Worm (Caenorhabditis elegans): ENCODE data around the gene Y116A8C.24.
"Not testable (repeated sequence)": the region's sequence is repeated elsewhere in the genome, so short reads cannot be mapped to it uniquely, and the experiment has no call there.

Gene Y116A8C.24

DNA sequence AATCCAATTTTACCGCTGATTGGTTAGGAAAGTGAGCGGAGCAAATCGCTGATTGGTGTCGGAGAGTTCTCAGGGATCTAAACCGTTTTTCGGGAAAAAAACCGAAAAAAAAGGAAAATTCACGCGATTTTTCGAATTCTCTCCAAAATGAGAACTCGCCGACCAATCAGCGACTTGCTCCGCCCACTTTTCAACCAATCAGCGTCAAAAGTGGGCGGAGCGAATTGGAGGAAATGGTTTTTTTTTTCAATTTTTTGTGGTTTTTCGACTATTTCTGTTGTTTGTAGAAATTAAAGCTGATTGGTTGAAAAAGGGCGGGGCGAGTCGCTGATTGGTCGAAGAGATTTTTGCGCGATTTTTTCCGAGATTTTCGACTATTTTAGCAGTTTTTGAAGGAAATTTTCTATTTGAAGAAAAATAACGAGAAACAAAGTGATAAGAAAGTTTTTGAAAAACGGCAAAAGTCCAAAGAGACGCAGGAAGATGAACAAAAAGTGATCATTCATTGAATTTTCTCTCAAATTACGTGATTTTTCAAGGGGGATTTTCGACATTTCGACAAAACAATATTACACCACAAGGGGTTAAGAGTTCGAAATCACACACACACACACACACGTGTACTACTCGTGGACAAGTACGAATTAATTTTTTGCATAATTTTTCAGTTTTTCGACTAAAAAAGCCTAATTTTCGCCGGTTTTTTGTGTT lies 30.1 kb upstream of the Y116A8C.24 start:
- TF ChIP-seq W03F9.2 (tag; optimal IDR thresholded peaks at IDR 0.05) = no peak
- TF ChIP-seq dao-5 (tag; optimal IDR thresholded peaks at IDR 0.05) = no peak

DNA sequence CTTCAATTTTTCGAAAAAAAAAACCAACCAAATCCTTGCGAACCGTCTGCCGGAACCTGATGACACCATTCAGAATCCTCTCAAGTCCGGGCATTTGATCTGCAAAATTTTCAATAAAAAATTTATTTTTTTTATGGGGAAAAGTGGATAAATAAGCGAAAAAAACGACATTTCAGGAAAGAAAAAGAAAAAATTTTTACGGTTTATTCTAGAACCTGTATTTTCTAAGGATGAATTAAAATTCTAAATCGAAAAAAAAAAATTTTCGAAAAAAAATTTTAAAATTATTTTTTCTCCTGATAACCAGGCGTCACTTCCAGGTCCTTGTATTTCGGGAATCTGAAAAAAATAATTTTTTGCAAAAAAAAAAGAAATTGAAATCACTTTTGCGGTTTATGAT lies 29.5 kb upstream of the Y116A8C.24 start, which contains the start of gene bca-2:
bca-2 (minus strand) TSS at position 101 of the 400 bp plus-strand sequence.
- no peak for TF ChIP-seq him-1 (tag; optimal IDR thresholded peaks at IDR 0.05)
- no peak for TF ChIP-seq W03F9.2 (tag; optimal IDR thresholded peaks at IDR 0.05)
- no peak for TF ChIP-seq dao-5 (tag; optimal IDR thresholded peaks at IDR 0.05)

DNA sequence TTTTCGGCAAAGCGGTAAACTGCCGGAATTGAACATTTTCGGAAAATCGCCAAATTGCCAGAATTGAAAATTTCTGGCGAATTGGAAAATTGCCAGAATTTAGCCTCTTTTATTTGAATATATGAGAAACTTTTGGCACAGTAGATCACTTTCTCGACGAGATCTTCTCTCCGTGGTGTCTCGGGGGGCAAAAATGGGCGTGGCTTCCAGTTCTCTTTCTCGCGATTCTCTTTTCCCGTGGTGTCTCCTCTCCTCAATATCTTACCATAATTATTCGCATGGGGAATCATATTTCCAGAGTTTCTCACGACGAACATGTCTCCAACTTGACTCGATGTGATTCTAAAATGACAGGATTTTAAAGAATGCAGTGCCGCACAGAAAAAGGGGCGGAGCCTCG lies 28.4 kb upstream of the Y116A8C.24 start:
- TF ChIP-seq dao-5 (tag; optimal IDR thresholded peaks at IDR 0.05) (no peak), him-1 (tag; optimal IDR thresholded peaks at IDR 0.05) (no peak), W03F9.2 (tag; optimal IDR thresholded peaks at IDR 0.05) (no peak)

DNA sequence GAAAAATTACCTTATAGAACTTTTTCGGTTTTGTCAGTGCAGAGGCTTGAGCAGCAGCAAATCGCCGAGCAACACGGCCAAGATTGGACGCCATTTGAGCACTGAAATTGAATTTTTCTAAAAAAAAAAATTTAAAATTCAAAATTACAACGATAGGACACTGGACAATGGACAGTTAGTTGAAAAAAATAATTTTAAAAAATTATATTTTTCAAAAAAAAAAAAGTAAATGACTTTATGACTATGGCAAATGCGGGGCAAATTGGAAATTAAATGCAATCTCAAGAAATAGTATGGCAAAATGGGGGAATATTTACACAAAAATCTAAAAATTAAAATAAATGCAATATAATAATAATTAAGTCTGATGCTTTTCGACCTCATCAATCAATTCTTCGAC lies 25.5 kb upstream of the Y116A8C.24 start, which contains the start of gene Y116A8C.27:
Y116A8C.27 (minus strand) TSS at position 101 of the 400 bp plus-strand sequence.
- TF ChIP-seq him-1 (tag; optimal IDR thresholded peaks at IDR 0.05) = no peak
- no peak for TF ChIP-seq dao-5 (tag; optimal IDR thresholded peaks at IDR 0.05)
- TF ChIP-seq W03F9.2 (tag; optimal IDR thresholded peaks at IDR 0.05) = no peak

DNA sequence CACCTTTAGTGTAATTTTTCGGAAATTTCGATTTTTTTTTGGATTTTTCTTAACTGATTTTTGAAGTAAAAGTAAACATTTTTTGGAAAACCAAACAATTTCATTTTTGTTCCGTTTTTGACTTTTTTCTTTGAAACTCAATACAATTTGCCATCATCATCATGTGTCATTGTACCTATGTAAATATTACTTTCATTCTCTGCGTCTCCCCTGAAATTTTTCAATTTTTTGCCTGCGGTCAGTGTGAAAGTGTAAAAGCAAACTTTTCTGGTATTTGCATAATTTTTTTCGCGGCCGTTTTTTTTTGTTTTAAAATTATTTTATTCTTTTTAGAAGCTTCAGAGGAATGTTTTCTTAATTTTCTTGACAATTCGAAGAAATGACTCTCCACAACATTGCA lies 23.0 kb upstream of the Y116A8C.24 start, which contains the start of gene Y116A8C.29:
Y116A8C.29 (plus strand) TSS at position 328 of the 400 bp plus-strand sequence.
- no peak for TF ChIP-seq him-1 (tag; optimal IDR thresholded peaks at IDR 0.05)
- TF ChIP-seq dao-5 (tag; optimal IDR thresholded peaks at IDR 0.05) = no peak
- no peak for TF ChIP-seq W03F9.2 (tag; optimal IDR thresholded peaks at IDR 0.05)

DNA sequence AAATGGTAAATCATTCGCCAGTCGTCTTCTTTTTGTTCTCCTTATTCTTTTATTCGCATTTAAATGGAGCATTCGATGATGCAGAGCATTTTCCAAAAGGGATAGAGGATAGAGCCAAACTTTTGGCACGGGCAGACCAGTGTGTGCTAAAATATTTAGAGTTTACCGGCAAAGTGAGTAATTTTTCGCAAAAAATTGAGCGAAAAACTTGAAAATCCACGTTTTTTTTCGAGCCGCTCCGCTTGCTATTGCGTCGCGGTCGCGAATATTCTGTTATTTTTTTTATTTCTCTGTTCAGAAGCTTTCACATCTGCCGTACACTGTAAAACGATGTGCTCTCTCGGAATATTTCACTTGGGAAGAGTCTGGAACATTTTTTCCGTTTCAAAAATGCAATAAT lies 18.2 kb upstream of the Y116A8C.24 start, which contains the start of gene Y116A8C.43:
Y116A8C.43 (plus strand) TSS at position 3 of the 400 bp plus-strand sequence.
- TF ChIP-seq dao-5 (tag; optimal IDR thresholded peaks at IDR 0.05) = no peak
- TF ChIP-seq W03F9.2 (tag; optimal IDR thresholded peaks at IDR 0.05) = no peak
- no peak for TF ChIP-seq him-1 (tag; optimal IDR thresholded peaks at IDR 0.05)

DNA sequence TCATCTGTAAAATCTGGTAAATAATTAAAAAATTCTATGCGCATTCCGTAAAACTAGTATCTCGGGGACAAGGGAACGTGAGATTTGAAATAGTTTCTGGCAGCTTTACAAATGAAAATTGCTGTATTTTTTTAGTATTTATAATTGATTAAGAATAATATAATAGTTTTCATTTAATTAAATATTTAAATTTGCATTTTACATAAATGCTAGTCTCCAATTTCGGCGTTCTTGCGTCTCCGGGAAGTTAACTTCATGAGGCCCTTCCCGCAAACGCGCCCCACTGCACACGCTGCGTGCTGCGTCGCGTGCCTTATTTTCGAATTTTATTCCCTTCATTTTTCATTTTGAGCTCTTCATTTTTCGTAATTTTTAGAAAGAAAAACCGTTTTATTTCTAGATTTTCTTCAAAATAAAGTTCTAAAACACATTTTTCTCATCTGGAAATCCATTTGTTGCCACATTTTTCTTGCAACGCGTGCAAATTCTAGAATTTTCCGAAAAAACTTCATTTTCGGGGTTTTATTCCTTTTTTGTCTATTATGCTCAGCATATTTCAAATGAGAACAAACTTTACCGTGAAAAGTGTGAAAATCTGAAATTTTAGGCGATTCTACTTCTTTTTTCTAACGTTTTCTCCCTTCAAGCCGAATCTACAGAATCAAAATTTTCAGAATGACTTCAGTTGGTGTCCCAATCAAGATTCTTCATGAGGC lies 16.9 kb upstream of the Y116A8C.24 start, which contains the start of the genes snx-13 and snr-1:
snx-13 (minus strand) TSS at position 55 of the 716 bp plus-strand sequence.
snr-1 (plus strand) TSS at position 666 of the 716 bp plus-strand sequence.
- TF ChIP-seq W03F9.2 (tag; optimal IDR thresholded peaks at IDR 0.05) (peak; percentile 89), dao-5 (tag; optimal IDR thresholded peaks at IDR 0.05) (peak; percentile 31), him-1 (tag; optimal IDR thresholded peaks at IDR 0.05) (peak; percentile 39)

DNA sequence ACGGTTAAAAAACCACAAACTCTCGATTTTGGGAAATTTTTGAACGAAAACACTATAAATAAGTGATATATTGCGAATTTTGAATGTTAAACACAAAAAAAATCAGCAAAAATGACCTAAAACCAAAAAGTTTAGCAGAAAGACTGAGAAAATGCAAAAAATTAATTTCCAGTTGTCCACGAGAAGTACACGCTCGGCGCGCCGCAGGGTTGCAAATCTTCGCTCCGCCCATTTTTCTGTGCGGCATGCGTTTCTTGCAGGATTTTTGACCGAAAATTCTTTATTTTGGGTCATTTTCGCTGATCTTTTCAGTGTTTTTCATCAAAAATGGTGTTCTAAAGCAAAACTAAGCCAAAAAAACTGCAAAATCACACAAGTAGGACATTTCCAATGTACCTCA lies 14.1 kb upstream of the Y116A8C.24 start:
- TF ChIP-seq him-1 (tag; optimal IDR thresholded peaks at IDR 0.05) = no peak
- TF ChIP-seq W03F9.2 (tag; optimal IDR thresholded peaks at IDR 0.05) = no peak
- no peak for TF ChIP-seq dao-5 (tag; optimal IDR thresholded peaks at IDR 0.05)

DNA sequence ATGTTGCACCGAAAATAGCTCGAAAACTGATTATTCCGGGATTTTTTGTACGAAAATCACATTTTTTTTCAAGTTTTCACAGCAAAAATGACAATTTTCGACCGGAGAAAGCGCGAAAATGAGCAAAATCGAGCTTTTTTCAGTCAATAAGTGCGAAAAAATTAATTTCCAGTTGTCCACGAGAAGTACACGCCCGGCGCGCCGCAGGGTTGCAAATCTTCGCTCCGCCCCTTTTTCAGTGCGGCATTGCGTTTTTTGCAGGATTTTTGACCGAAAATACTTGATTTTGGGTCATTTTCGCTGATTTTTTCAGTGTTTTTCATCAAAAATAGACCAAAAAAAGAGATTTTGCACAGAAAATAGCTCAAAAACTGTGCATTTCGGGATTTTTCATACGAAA lies 13.6 kb upstream of the Y116A8C.24 start:
- TF ChIP-seq him-1 (tag; optimal IDR thresholded peaks at IDR 0.05) = no peak

DNA sequence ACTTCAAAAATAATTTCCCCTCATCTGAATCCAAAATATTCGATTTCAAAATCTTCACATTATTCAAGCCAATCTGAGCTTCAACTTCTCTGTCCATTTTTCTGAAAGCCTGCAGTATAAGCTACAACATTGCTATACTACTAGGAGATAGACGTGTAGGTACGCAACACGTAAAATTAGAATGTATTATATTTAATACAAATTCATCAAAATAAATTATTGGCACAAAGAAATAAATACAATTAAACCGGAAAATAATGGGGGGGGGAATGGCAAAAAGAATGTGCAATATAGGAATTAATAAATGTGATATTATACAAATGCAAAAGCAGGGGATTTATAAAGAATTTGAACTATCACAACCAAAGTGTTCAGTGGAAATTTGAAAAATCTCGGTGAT lies 8.0 kb upstream of the Y116A8C.24 start, which contains the start of gene Y116A8C.25:
Y116A8C.25 (minus strand) TSS at position 101 of the 400 bp plus-strand sequence.
- TF ChIP-seq dao-5 (tag; optimal IDR thresholded peaks at IDR 0.05) (no peak), W03F9.2 (tag; optimal IDR thresholded peaks at IDR 0.05) (no peak), him-1 (tag; optimal IDR thresholded peaks at IDR 0.05) (no peak)

DNA sequence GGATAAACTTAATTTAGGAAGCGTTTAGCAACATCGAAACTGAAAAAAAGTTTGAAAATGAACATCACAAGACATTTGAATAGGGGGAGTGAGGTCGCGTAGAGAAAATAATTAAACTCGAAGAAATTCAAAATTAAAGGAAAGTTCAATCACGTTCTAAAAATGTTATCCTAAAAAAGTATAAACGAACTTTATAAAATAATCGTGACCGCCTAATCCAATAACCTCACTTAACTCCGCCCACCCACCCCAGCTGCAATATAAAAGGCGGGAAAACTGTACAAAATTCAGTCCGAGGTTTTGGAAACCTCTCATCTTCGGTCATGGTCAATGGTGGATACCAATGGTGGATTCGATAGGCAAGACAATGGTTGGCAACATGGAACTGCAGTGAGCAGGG lies 5.8 kb downstream of the Y116A8C.24 start, which contains the start of gene Y116A8C.465:
Y116A8C.465 (plus strand) TSS at position 301 of the 400 bp plus-strand sequence.
- not testable (repeated sequence) for TF ChIP-seq W03F9.2, dao-5, him-1 (tag; optimal IDR thresholded peaks at IDR 0.05)

DNA sequence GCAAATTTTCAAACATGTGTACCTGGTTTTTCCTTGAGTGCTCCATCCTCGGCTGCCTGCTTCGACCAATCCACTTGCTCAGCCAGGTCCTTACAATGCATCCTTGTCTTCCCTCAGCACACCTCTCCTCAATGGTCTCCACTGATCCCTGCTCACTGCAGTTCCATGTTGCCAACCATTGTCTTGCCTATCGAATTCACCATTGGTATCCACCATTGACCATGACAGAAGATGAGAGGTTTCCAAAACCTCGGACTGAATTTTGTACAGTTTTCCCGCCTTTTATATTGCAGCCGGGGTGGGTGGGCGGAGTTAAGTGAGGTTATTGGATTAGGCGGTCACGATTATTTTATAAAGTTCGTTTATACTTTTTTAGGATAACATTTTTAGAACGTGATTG lies 7.0 kb downstream of the Y116A8C.24 start, which contains the start of gene Y116A8C.467:
Y116A8C.467 (minus strand) TSS at position 101 of the 400 bp plus-strand sequence.
- not testable (repeated sequence) for TF ChIP-seq dao-5, W03F9.2, him-1 (tag; optimal IDR thresholded peaks at IDR 0.05)

DNA sequence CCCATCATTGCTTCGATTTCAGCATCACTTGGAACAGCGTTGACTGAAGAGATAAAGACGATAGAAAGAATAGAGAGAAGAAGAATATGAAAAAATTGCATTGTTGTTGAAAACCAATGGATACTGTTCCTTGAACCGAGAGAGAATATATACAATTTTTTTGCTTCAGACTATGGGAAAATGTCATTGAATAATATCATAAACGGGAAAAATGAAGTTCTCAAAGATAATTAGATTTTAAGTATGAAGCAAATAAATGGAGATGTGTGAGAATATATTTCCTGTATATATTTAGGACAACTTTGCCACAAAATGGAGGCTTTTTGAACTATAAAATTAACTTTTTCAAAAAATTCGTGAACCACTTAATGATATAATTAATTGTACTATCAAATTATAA lies 12.7 kb downstream of the Y116A8C.24 start, which contains the start of gene Y116A8C.44:
Y116A8C.44 (minus strand) TSS at position 101 of the 400 bp plus-strand sequence.
- no peak for TF ChIP-seq dao-5 (tag; optimal IDR thresholded peaks at IDR 0.05)
- TF ChIP-seq him-1 (tag; optimal IDR thresholded peaks at IDR 0.05) = no peak
- TF ChIP-seq W03F9.2 (tag; optimal IDR thresholded peaks at IDR 0.05) = no peak
